Fruit fly (Drosophila melanogaster) whole organism, embryonic: ENCODE data around the gene CG14427.

ENCODE experiments used
- C15 ChIP-seq: fragments of 200-800 bp; sonication (Bioruptor generic); IDR thresholded peaks from 3 replicates; pipeline ENCODE4 v1.3.6; 2022; ENCODE audit warnings: missing biosample characterization, missing genetic modification characterization
- CG10274 ChIP-seq: fragments of 200-800 bp; sonication (Bioruptor generic); optimal IDR thresholded peaks from 3 replicates; lab custom pipeline; 2017; ENCODE audit warnings: missing biosample characterization, mild to moderate bottlenecking, missing genetic modification characterization
- CG10654 ChIP-seq: fragments of 200-800 bp; sonication (Bioruptor generic); optimal IDR thresholded peaks from 2 replicates; lab custom pipeline; 2016; ENCODE audit warnings: missing biosample characterization, missing genetic modification characterization
- CG10979 ChIP-seq: fragments of 200-800 bp; sonication (Bioruptor generic); optimal IDR thresholded peaks from 2 replicates; lab custom pipeline; 2018; ENCODE audit warnings: missing biosample characterization, mild to moderate bottlenecking, missing genetic modification characterization, moderate library complexity
- CG11504 ChIP-seq: fragments of 200-800 bp; sonication (Bioruptor generic); optimal IDR thresholded peaks from 3 replicates; lab custom pipeline; 2019; ENCODE audit warnings: missing biosample characterization, mild to moderate bottlenecking, missing genetic modification characterization, moderate library complexity
- CG12769 ChIP-seq: fragments of 200-800 bp; sonication (Bioruptor generic); optimal IDR thresholded peaks from 2 replicates; lab custom pipeline; 2019; ENCODE audit warnings: missing biosample characterization, mild to moderate bottlenecking, missing genetic modification characterization, moderate library complexity
- CG13123 ChIP-seq: fragments of 200-800 bp; sonication (Bioruptor generic); optimal IDR thresholded peaks from 2 replicates; lab custom pipeline; 2016; ENCODE audit warnings: missing biosample characterization, missing genetic modification characterization
- CG13287 ChIP-seq: fragments of 200-800 bp; sonication (Bioruptor generic); IDR thresholded peaks from 2 replicates; pipeline ENCODE4 v1.3.6; 2022; ENCODE audit warnings: missing biosample characterization, missing genetic modification characterization; ENCODE audit not compliant: partially characterized antibody
- CG1602 ChIP-seq: fragments of 200-800 bp; sonication (Bioruptor generic); optimal IDR thresholded peaks from 3 replicates; lab custom pipeline; 2016; ENCODE audit warnings: missing biosample characterization, missing genetic modification characterization
- CG1603 ChIP-seq: fragments of 200-800 bp; sonication (Bioruptor generic); optimal IDR thresholded peaks from 2 replicates; lab custom pipeline; 2019; ENCODE audit warnings: missing biosample characterization, mild to moderate bottlenecking, missing genetic modification characterization, moderate library complexity
- CG16863 ChIP-seq: fragments of 200-800 bp; sonication (Bioruptor generic); optimal IDR thresholded peaks from 3 replicates; lab custom pipeline; 2016; ENCODE audit warnings: missing biosample characterization, missing genetic modification characterization
- CG18599 ChIP-seq: fragments of 200-800 bp; sonication (Bioruptor generic); optimal IDR thresholded peaks from 3 replicates; lab custom pipeline; 2017; ENCODE audit warnings: missing biosample characterization, missing genetic modification characterization, mild to moderate bottlenecking, moderate library complexity, missing genetic modification reagents
- CG2120 ChIP-seq: fragments of 200-800 bp; sonication (Bioruptor generic); optimal IDR thresholded peaks from 3 replicates; lab custom pipeline; 2016; ENCODE audit warnings: missing biosample characterization, missing genetic modification characterization
- CG2678 ChIP-seq: fragments of 200-800 bp; sonication (Bioruptor generic); optimal IDR thresholded peaks from 3 replicates; lab custom pipeline; 2019; ENCODE audit warnings: missing biosample characterization, mild to moderate bottlenecking, missing genetic modification characterization, moderate library complexity
- CG31224 ChIP-seq: fragments of 200-800 bp; sonication (Bioruptor generic); IDR thresholded peaks from 2 replicates; pipeline ENCODE4 v1.3.6; 2022; ENCODE audit warnings: missing biosample characterization, missing genetic modification characterization
- CG31388 ChIP-seq: fragments of 200-800 bp; sonication (Bioruptor generic); optimal IDR thresholded peaks from 2 replicates; lab custom pipeline; 2016; ENCODE audit warnings: missing biosample characterization, missing genetic modification characterization
- CG3163 ChIP-seq: fragments of 200-800 bp; sonication (Bioruptor generic); optimal IDR thresholded peaks from 3 replicates; lab custom pipeline; 2016; ENCODE audit warnings: missing biosample characterization, missing genetic modification characterization
- CG7372 ChIP-seq: fragments of 200-800 bp; sonication (Bioruptor generic); IDR thresholded peaks from 2 replicates; pipeline ENCODE4 v1.3.6; 2022; ENCODE audit warnings: missing biosample characterization, missing genetic modification characterization
- CG8290 ChIP-seq, 3 experiments: fragments of 200-800 bp; sonication (Bioruptor generic); optimal IDR thresholded peaks; 2 replicates each; lab custom pipeline; 2016 to 2019; ENCODE audit warnings: missing biosample characterization in 3 of 3, missing genetic modification characterization in 3 of 3, mild to moderate bottlenecking in 2 of 3, moderate library complexity in 1 of 3
- Dp ChIP-seq: fragments of 200-800 bp; sonication (Bioruptor generic); optimal IDR thresholded peaks from 2 replicates; lab custom pipeline; 2018; ENCODE audit warnings: missing biosample characterization, mild to moderate bottlenecking, missing genetic modification characterization, moderate library complexity
- Ets65A ChIP-seq: fragments of 200-800 bp; sonication (Bioruptor generic); peaks from one replicate; lab custom pipeline; 2016; ENCODE audit warnings: missing biosample characterization, missing genetic modification characterization
- Gsc ChIP-seq: fragments of 200-800 bp; sonication (Bioruptor generic); IDR thresholded peaks from 2 replicates; pipeline ENCODE4 v1.3.6; 2022; ENCODE audit warnings: missing biosample characterization, missing genetic modification characterization
- Hand ChIP-seq: fragments of 200-800 bp; sonication (Bioruptor generic); optimal IDR thresholded peaks from 2 replicates; lab custom pipeline; 2017; ENCODE audit warnings: mild to moderate bottlenecking, missing biosample characterization, missing genetic modification reagents, missing genetic modification characterization
- Hey ChIP-seq: fragments of 200-800 bp; sonication (Bioruptor generic); optimal IDR thresholded peaks from 3 replicates; lab custom pipeline; 2018; ENCODE audit warnings: missing biosample characterization, mild to moderate bottlenecking, missing genetic modification characterization
- MESR4 ChIP-seq: fragments of 200-800 bp; sonication (Bioruptor generic); optimal IDR thresholded peaks from 2 replicates; lab custom pipeline; 2018; ENCODE audit warnings: missing biosample characterization, mild to moderate bottlenecking, missing genetic modification characterization, moderate library complexity
- Med ChIP-seq: fragments of 200-800 bp; sonication (Bioruptor generic); peaks from one replicate; lab custom pipeline; 2016; ENCODE audit warnings: missing biosample characterization, missing genetic modification characterization, mild to moderate bottlenecking, inconsistent platforms, moderate library complexity
- Meics ChIP-seq: fragments of 200-800 bp; sonication (Bioruptor generic); optimal IDR thresholded peaks from 2 replicates; lab custom pipeline; 2017; ENCODE audit warnings: missing biosample characterization, mild to moderate bottlenecking, missing genetic modification characterization
- Mes4 ChIP-seq: fragments of 200-800 bp; sonication (Bioruptor generic); optimal IDR thresholded peaks from 2 replicates; lab custom pipeline; 2016; ENCODE audit warnings: missing biosample characterization, missing genetic modification characterization
- PHDP ChIP-seq: fragments of 200-800 bp; sonication (Bioruptor generic); optimal IDR thresholded peaks from 3 replicates; lab custom pipeline; 2018; ENCODE audit warnings: missing biosample characterization, mild to moderate bottlenecking, missing genetic modification characterization, moderate library complexity
- Ptx1 ChIP-seq: fragments of 200-800 bp; sonication (Bioruptor generic); IDR thresholded peaks from 2 replicates; pipeline ENCODE4 v1.3.6; 2022; ENCODE audit warnings: missing biosample characterization, missing genetic modification characterization
- Six4 ChIP-seq: fragments of 200-800 bp; sonication (Bioruptor generic); optimal IDR thresholded peaks from 2 replicates; lab custom pipeline; 2016; ENCODE audit warnings: missing biosample characterization, missing genetic modification characterization
- bigmax ChIP-seq: fragments of 200-800 bp; sonication (Bioruptor generic); optimal IDR thresholded peaks from 2 replicates; lab custom pipeline; 2018; ENCODE audit warnings: missing biosample characterization, mild to moderate bottlenecking, missing genetic modification characterization
- br ChIP-seq: fragments of >200 bp; optimal IDR thresholded peaks from 2 replicates; lab custom pipeline; 2017
- caup ChIP-seq: fragments of 200-800 bp; sonication (Bioruptor generic); optimal IDR thresholded peaks from 3 replicates; lab custom pipeline; 2017; ENCODE audit warnings: missing biosample characterization, mild to moderate bottlenecking, missing genetic modification characterization, moderate library complexity; ENCODE audit not compliant: severe bottlenecking
- cg ChIP-seq: fragments of 200-800 bp; sonication (Bioruptor generic); optimal IDR thresholded peaks from 3 replicates; lab custom pipeline; 2019; ENCODE audit warnings: missing biosample characterization, mild to moderate bottlenecking, missing genetic modification characterization, moderate library complexity
- dmrt99B ChIP-seq: fragments of 200-800 bp; sonication (Bioruptor generic); optimal IDR thresholded peaks from 2 replicates; lab custom pipeline; 2018; ENCODE audit warnings: missing biosample characterization, mild to moderate bottlenecking, missing genetic modification characterization, moderate library complexity
- dysf ChIP-seq: fragments of 200-800 bp; sonication (Bioruptor generic); IDR thresholded peaks from 3 replicates; pipeline ENCODE4 v1.3.6; 2022; ENCODE audit warnings: missing biosample characterization, missing genetic modification characterization
- gem ChIP-seq: fragments of 200-800 bp; sonication (Bioruptor generic); optimal IDR thresholded peaks from 2 replicates; lab custom pipeline; 2019; ENCODE audit warnings: missing biosample characterization, mild to moderate bottlenecking, missing genetic modification characterization, moderate library complexity
- gfzf ChIP-seq: fragments of 200-800 bp; sonication (Bioruptor generic); optimal IDR thresholded peaks from 2 replicates; lab custom pipeline; 2016; ENCODE audit warnings: missing biosample characterization, mild to moderate bottlenecking, missing genetic modification characterization, moderate library complexity
- gro ChIP-seq: fragments of 200-800 bp; sonication (Bioruptor generic); optimal IDR thresholded peaks from 2 replicates; lab custom pipeline; 2016; ENCODE audit warnings: missing biosample characterization, missing genetic modification characterization
- her ChIP-seq: fragments of 200-800 bp; sonication (Bioruptor generic); optimal IDR thresholded peaks from 2 replicates; lab custom pipeline; 2016; ENCODE audit warnings: missing biosample characterization, missing genetic modification characterization
- lab ChIP-seq: fragments of 200-800 bp; sonication (Bioruptor generic); optimal IDR thresholded peaks from 3 replicates; lab custom pipeline; 2017; ENCODE audit warnings: missing biosample characterization, missing genetic modification characterization, mild to moderate bottlenecking, moderate library complexity, missing genetic modification reagents
- lmd ChIP-seq: fragments of 200-800 bp; sonication (Bioruptor generic); IDR thresholded peaks from 2 replicates; pipeline ENCODE4 v1.3.6; 2022; ENCODE audit warnings: missing biosample characterization, missing genetic modification characterization
- psq ChIP-seq: fragments of 200-800 bp; sonication (Bioruptor generic); optimal IDR thresholded peaks from 2 replicates; lab custom pipeline; 2017; ENCODE audit warnings: missing biosample characterization, missing genetic modification characterization
- row ChIP-seq: fragments of 200-800 bp; sonication (Bioruptor generic); IDR thresholded peaks from 3 replicates; pipeline ENCODE4 v1.3.6; 2022; ENCODE audit warnings: missing biosample characterization, missing genetic modification characterization
- sim ChIP-seq: fragments of 200-800 bp; sonication (Bioruptor generic); IDR thresholded peaks from 2 replicates; pipeline ENCODE4 v1.3.6; 2022; ENCODE audit warnings: missing biosample characterization, missing genetic modification characterization
- sima ChIP-seq: fragments of 200-800 bp; sonication (Bioruptor generic); optimal IDR thresholded peaks from 2 replicates; lab custom pipeline; 2016; ENCODE audit warnings: missing biosample characterization, missing genetic modification characterization
- sob ChIP-seq: fragments of 200-800 bp; sonication (Bioruptor generic); IDR thresholded peaks from 2 replicates; pipeline ENCODE4 v1.3.6; 2022; ENCODE audit warnings: missing biosample characterization, missing genetic modification characterization
- sug ChIP-seq: fragments of 200-800 bp; optimal IDR thresholded peaks from 2 replicates; lab custom pipeline; 2019; ENCODE audit warnings: missing biosample characterization, mild to moderate bottlenecking, missing genetic modification characterization, moderate library complexity
- tll ChIP-seq, 2 experiments: fragments of 200-800 bp in 1 of 2; fragments of >200 bp in 1 of 2; sonication (Bioruptor generic) in 1 of 2; optimal IDR thresholded peaks; 2 replicates each; lab custom pipeline; 2017 to 2019; ENCODE audit warnings: missing biosample characterization in 2 of 2, missing genetic modification characterization in 2 of 2, mild to moderate bottlenecking in 1 of 2, moderate library complexity in 1 of 2
- yki ChIP-seq: fragments of >200 bp; optimal IDR thresholded peaks from 3 replicates; lab custom pipeline; 2018

The CG14427 gene

DNA sequence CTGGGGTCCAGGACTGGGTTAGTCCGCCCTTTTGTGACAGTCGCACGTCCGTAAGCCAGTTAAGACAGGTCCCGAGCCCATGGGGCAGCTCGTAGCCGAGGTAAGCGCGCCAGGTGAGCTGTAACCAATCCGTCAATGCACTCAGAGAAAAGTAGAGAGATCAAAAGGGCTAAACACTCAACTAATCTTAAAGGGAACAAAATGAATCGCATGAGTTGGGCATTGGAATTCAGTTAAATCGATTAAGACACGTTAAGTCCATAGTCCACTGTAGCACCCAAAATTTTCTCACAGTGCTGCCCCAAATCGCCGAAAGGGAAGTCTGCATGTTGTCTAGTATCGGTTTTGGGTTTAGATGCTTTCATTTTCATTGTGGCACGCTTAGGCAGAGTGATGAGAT, 23.2 kb downstream of the CG14427 start:
- TF ChIP-seq CG1602 (GFP tag; lab: Kevin White, UChicago) = no peak
- peak; percentile 1 for TF ChIP-seq CG12769 (tag; lab: Kevin White, UChicago)
- TF ChIP-seq CG11504 = peak; percentile 15
- TF ChIP-seq CG18599 (GFP tag; lab: Kevin White, UChicago) = peak; percentile 18
- no peak for TF ChIP-seq CG7372
- TF ChIP-seq row = peak; percentile 26; the same call in 1 of the 3 replicates
- TF ChIP-seq gem = peak; percentile 18
- peak; percentile 18 for TF ChIP-seq CG1603
- TF ChIP-seq CG2678 (tag; lab: Kevin White, UChicago) = peak; percentile 8
- TF ChIP-seq Ptx1 (GFP tag; lab: Robert Waterston, UW) = 0 out of 2 replicates have a peak, but pooled peaks have one; percentile 7
- TF ChIP-seq psq (GFP tag; lab: Kevin White, UChicago) = no peak
- no peak for TF ChIP-seq CG8290 (GFP tag; optimal IDR thresholded peaks at IDR 0.05; lab: Kevin White, UChicago)
- TF ChIP-seq CG8290 (tag; optimal IDR thresholded peaks at IDR 0.05; lab: Kevin White, UChicago) = peak in 1 of 2 experiments; percentile 32
- peak; percentile 80 for TF ChIP-seq Ets65A
- TF ChIP-seq dmrt99B (tag; lab: Kevin White, UChicago) = peak; percentile 16
- TF ChIP-seq CG2120 = peak; percentile 4
- TF ChIP-seq lab = peak; percentile 26
- peak; percentile 3 for TF ChIP-seq Hand (GFP tag; lab: Kevin White, UChicago)
- peak; percentile 67 for TF ChIP-seq Med (GFP tag; lab: Kevin White, UChicago)
- TF ChIP-seq sug = no peak
- TF ChIP-seq lmd = peak; percentile 32; the same call in 1 of the 2 replicates

DNA sequence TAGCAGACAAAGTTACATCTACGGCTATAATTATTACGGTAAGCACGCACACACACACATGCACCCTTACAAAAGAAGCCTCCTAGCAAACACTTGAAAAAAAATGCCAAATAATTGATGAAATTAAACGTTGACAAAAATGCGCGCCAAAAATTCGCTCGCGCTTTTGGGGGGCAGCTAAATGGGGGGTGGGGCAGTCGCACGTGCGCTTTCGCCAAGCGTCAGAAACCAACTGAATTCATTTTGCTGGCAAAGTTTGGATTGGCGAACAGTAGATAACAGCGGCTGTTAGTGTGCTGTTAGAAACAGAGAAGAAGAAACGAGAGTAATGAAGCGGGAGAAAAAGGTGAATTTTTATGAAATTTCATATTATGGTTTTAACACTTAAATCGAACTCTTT, 25.4 kb downstream of the CG14427 start, which contains the start of gene CG12541:
Gene CG12541, minus strand, starts transcription at position 218 of the 400 bp plus-strand sequence.
- no peak for TF ChIP-seq Gsc
- no peak for TF ChIP-seq Six4 (GFP tag; lab: Kevin White, UChicago)
- no peak for TF ChIP-seq tll (GFP tag; optimal IDR thresholded peaks at IDR 0.05; lab: Kevin White, UChicago)
- no peak for TF ChIP-seq CG31224 (GFP tag; lab: Robert Waterston, UW)
- no peak for TF ChIP-seq sim (GFP tag; lab: Robert Waterston, UW)
- TF ChIP-seq yki (lab: Kevin White, UChicago) = no peak
- TF ChIP-seq CG16863 (GFP tag; lab: Kevin White, UChicago) = no peak
- no peak for TF ChIP-seq CG10274 (GFP tag; lab: Kevin White, UChicago)
- no peak for TF ChIP-seq cg (GFP tag; lab: Kevin White, UChicago)
- TF ChIP-seq Hey = no peak
- TF ChIP-seq PHDP (tag; lab: Kevin White, UChicago) = no peak
- TF ChIP-seq gro (GFP tag; lab: Kevin White, UChicago) = peak; percentile 2
- TF ChIP-seq sob (GFP tag; lab: Robert Waterston, UW) = no peak
- TF ChIP-seq bigmax (GFP tag; lab: Kevin White, UChicago) = no peak
- peak; percentile 33; the same call in 1 of the 2 replicates for TF ChIP-seq CG13287 (GFP tag; lab: Robert Waterston, UW)
- no peak for TF ChIP-seq gfzf (GFP tag; lab: Kevin White, UChicago)
- TF ChIP-seq br (lab: Kevin White, UChicago) = no peak
- no peak for TF ChIP-seq MESR4 (GFP tag; lab: Kevin White, UChicago)
- TF ChIP-seq Dp (GFP tag; lab: Kevin White, UChicago) = peak; percentile 20
- no peak for TF ChIP-seq CG13123 (GFP tag; lab: Kevin White, UChicago)
- no peak for TF ChIP-seq CG10979 (tag; lab: Kevin White, UChicago)
- TF ChIP-seq her (GFP tag; lab: Kevin White, UChicago) = no peak
- 0 out of 3 replicates have a peak, but pooled peaks have one; percentile 19 for TF ChIP-seq C15 (GFP tag; lab: Robert Waterston, UW)
- no peak for TF ChIP-seq CG2678 (tag; lab: Kevin White, UChicago)
- TF ChIP-seq Meics (GFP tag; lab: Kevin White, UChicago) = no peak
- no peak for TF ChIP-seq Mes4 (GFP tag; lab: Kevin White, UChicago)
- no peak for TF ChIP-seq caup
- TF ChIP-seq CG31388 (GFP tag; lab: Kevin White, UChicago) = no peak
- no peak for TF ChIP-seq CG3163 (GFP tag; lab: Kevin White, UChicago)
- no peak for TF ChIP-seq Ptx1 (GFP tag; lab: Robert Waterston, UW)
- TF ChIP-seq CG10654 (GFP tag; lab: Kevin White, UChicago) = no peak
- peak; percentile 4 for TF ChIP-seq lab
- no peak for TF ChIP-seq dysf (GFP tag; lab: Robert Waterston, UW)
- TF ChIP-seq sima (GFP tag; lab: Kevin White, UChicago) = no peak
